Fruit fly (Drosophila melanogaster) whole organism, wandering third instar larva: Measurements from ENCODE around the gene ergic53.

Experiments used
- Abd-B ChIP-seq: fragments of >200 bp; optimal IDR thresholded peaks from 2 replicates; lab custom pipeline; 2017; ENCODE audit warnings: missing biosample characterization, missing genetic modification characterization
- CG32264 ChIP-seq: fragments of 200-800 bp; sonication (Bioruptor generic); optimal IDR thresholded peaks from 2 replicates; lab custom pipeline; 2016; ENCODE audit warnings: missing biosample characterization, missing genetic modification characterization
- CG9705 ChIP-seq: fragments of 200-800 bp; sonication (Bioruptor generic); optimal IDR thresholded peaks from 2 replicates; lab custom pipeline; 2018; ENCODE audit warnings: missing biosample characterization, mild to moderate bottlenecking, missing genetic modification characterization
- CrebA ChIP-seq: fragments of 200-800 bp; sonication (Bioruptor generic); optimal IDR thresholded peaks from 2 replicates; lab custom pipeline; 2016; ENCODE audit warnings: missing biosample characterization, mild to moderate bottlenecking, missing genetic modification characterization, borderline replicate concordance
- Dfd ChIP-seq: fragments of >200 bp; optimal IDR thresholded peaks from 2 replicates; lab custom pipeline; 2017; ENCODE audit warnings: missing biosample characterization, missing genetic modification characterization
- Dif ChIP-seq: fragments of 200-275, 200-300 bp; sonication (Bioruptor generic); optimal IDR thresholded peaks from 2 replicates; lab custom pipeline; 2018; ENCODE audit warnings: missing biosample characterization, missing genetic modification characterization; ENCODE audit not compliant: partially characterized antibody
- GATAd ChIP-seq: sonication (Bioruptor generic); optimal IDR thresholded peaks from 2 replicates; lab custom pipeline; 2016; ENCODE audit warnings: missing biosample characterization, missing genetic modification characterization
- HLH106 ChIP-seq: fragments of 200-800 bp; optimal IDR thresholded peaks from 3 replicates; lab custom pipeline; 2019; ENCODE audit warnings: missing biosample characterization, mild to moderate bottlenecking, missing genetic modification characterization, moderate library complexity
- Hnf4 ChIP-seq: fragments of 200-800 bp; sonication (Bioruptor generic); optimal IDR thresholded peaks from 2 replicates; lab custom pipeline; 2016; ENCODE audit warnings: missing biosample characterization, mild to moderate bottlenecking, missing genetic modification characterization
- Hr78 ChIP-seq: fragments of >200 bp; optimal IDR thresholded peaks from 2 replicates; lab custom pipeline; 2017; ENCODE audit warnings: missing biosample characterization, missing genetic modification characterization
- Hr83 ChIP-seq: fragments of 200-300 bp; sonication (Bioruptor generic); optimal IDR thresholded peaks from 2 replicates; lab custom pipeline; 2016; ENCODE audit warnings: missing biosample characterization, mild to moderate bottlenecking, missing genetic modification characterization, moderate library complexity; ENCODE audit not compliant: poor library complexity, severe bottlenecking
- Jra ChIP-seq: sonication (Bioruptor generic); optimal IDR thresholded peaks from 2 replicates; lab custom pipeline; 2016; ENCODE audit warnings: missing biosample characterization, missing genetic modification characterization
- Mio ChIP-seq: sonication (Bioruptor generic); optimal IDR thresholded peaks from 2 replicates; lab custom pipeline; 2016; ENCODE audit warnings: missing biosample characterization, missing genetic modification characterization
- Myc ChIP-seq: fragments of >200 bp; optimal IDR thresholded peaks from 2 replicates; lab custom pipeline; 2017
- N ChIP-seq: fragments of >200 bp; optimal IDR thresholded peaks from 2 replicates; lab custom pipeline; 2018; ENCODE audit warnings: missing biosample characterization, missing external identifiers, missing genetic modification characterization
- OdsH ChIP-seq: fragments of 200-800 bp; sonication (Bioruptor generic); optimal IDR thresholded peaks from 2 replicates; lab custom pipeline; 2016; ENCODE audit warnings: missing biosample characterization, mild to moderate bottlenecking, missing genetic modification characterization
- Rel ChIP-seq, 2 experiments: fragments of 200-800 bp; sonication (Bioruptor generic) in 1 of 2; optimal IDR thresholded peaks; 2 replicates in 1 of 2; 3 replicates in 1 of 2; lab custom pipeline; 2016 to 2019; ENCODE audit warnings: mild to moderate bottlenecking in 2 of 2, missing biosample characterization in 2 of 2, missing genetic modification characterization in 2 of 2, moderate library complexity in 1 of 2
- Sp1 ChIP-seq: fragments of 200-800 bp; sonication (Bioruptor generic); optimal IDR thresholded peaks from 3 replicates; lab custom pipeline; 2019; ENCODE audit warnings: missing biosample characterization, mild to moderate bottlenecking, missing genetic modification characterization, moderate library complexity
- Vsx2 ChIP-seq: fragments of 200-300, 225-300 bp; sonication (Bioruptor generic); optimal IDR thresholded peaks from 2 replicates; lab custom pipeline; 2018; ENCODE audit warnings: missing biosample characterization, missing genetic modification characterization; ENCODE audit not compliant: partially characterized antibody
- br ChIP-seq: fragments of 200-800 bp; sonication (Bioruptor generic); optimal IDR thresholded peaks from 2 replicates; lab custom pipeline; 2016; ENCODE audit warnings: missing biosample characterization, missing genetic modification characterization
- brk ChIP-seq: fragments of 200-800 bp; sonication (Bioruptor generic); optimal IDR thresholded peaks from 2 replicates; lab custom pipeline; 2016; ENCODE audit warnings: missing biosample characterization, mild to moderate bottlenecking, missing genetic modification characterization
- dl ChIP-seq, 2 experiments: fragments of 175-275, 200-275 bp in 1 of 2; fragments of 200-275 bp in 1 of 2; sonication (Bioruptor generic); optimal IDR thresholded peaks; lab custom pipeline; 2018; ENCODE audit warnings: mild to moderate bottlenecking in 2 of 2, missing biosample characterization in 2 of 2, missing genetic modification characterization in 2 of 2, moderate library complexity in 2 of 2; ENCODE audit not compliant: partially characterized antibody in 2 of 2, insufficient read depth in 1 of 2
- dmrt93B ChIP-seq: fragments of 200-800 bp; sonication (Bioruptor generic); optimal IDR thresholded peaks from 2 replicates; lab custom pipeline; 2018; ENCODE audit warnings: missing biosample characterization, mild to moderate bottlenecking, missing genetic modification characterization
- dsf ChIP-seq: sonication (Bioruptor generic); optimal IDR thresholded peaks from 2 replicates; lab custom pipeline; 2016; ENCODE audit warnings: missing biosample characterization, missing genetic modification characterization, borderline replicate concordance
- ey ChIP-seq: fragments of 200-800 bp; sonication (Bioruptor generic); optimal IDR thresholded peaks from 2 replicates; lab custom pipeline; 2016; ENCODE audit warnings: missing biosample characterization, missing genetic modification characterization
- foxo ChIP-seq, 2 experiments: fragments of 200-800 bp; sonication (Bioruptor generic); optimal IDR thresholded peaks; 2 replicates in 1 of 2; 3 replicates in 1 of 2; lab custom pipeline; 2016 to 2017; ENCODE audit warnings: missing biosample characterization in 2 of 2, missing genetic modification characterization in 2 of 2
- fru ChIP-seq: fragments of 200-800 bp; sonication (Bioruptor generic); optimal IDR thresholded peaks from 3 replicates; lab custom pipeline; 2016; ENCODE audit warnings: missing biosample characterization, mild to moderate bottlenecking, missing genetic modification characterization
- h ChIP-seq: fragments of 200-800 bp; sonication (Bioruptor generic); optimal IDR thresholded peaks from 3 replicates; lab custom pipeline; 2016; ENCODE audit warnings: missing biosample characterization, mild to moderate bottlenecking, missing genetic modification characterization
- jim ChIP-seq: fragments of 175-275, 200-325 bp; sonication (Bioruptor generic); optimal IDR thresholded peaks from 2 replicates; lab custom pipeline; 2016; ENCODE audit warnings: missing biosample characterization, mild to moderate bottlenecking, missing genetic modification characterization
- lola ChIP-seq: fragments of >200 bp; optimal IDR thresholded peaks from 2 replicates; lab custom pipeline; 2017; ENCODE audit warnings: missing biosample characterization, missing genetic modification characterization
- pan ChIP-seq: fragments of >200 bp; optimal IDR thresholded peaks from 2 replicates; lab custom pipeline; 2017
- psq ChIP-seq: fragments of 200-800 bp; sonication (Bioruptor generic); optimal IDR thresholded peaks from 3 replicates; lab custom pipeline; 2017; ENCODE audit warnings: missing biosample characterization, mild to moderate bottlenecking, missing genetic modification characterization, moderate library complexity
- rgr ChIP-seq: fragments of 200-800 bp; sonication (Bioruptor generic); optimal IDR thresholded peaks from 3 replicates; lab custom pipeline; 2016; ENCODE audit warnings: missing biosample characterization, mild to moderate bottlenecking, missing genetic modification characterization
- sage ChIP-seq: fragments of 200-800 bp; sonication (Bioruptor generic); optimal IDR thresholded peaks from 2 replicates; lab custom pipeline; 2016; ENCODE audit warnings: missing biosample characterization, mild to moderate bottlenecking, missing genetic modification characterization
- sv ChIP-seq: fragments of 200-800 bp; sonication (Bioruptor generic); optimal IDR thresholded peaks from 3 replicates; lab custom pipeline; 2016; ENCODE audit warnings: missing biosample characterization, missing genetic modification characterization
- tai ChIP-seq: sonication (Bioruptor generic); optimal IDR thresholded peaks from 2 replicates; lab custom pipeline; 2016; ENCODE audit warnings: missing biosample characterization, missing genetic modification characterization
- usp ChIP-seq: fragments of >200 bp; optimal IDR thresholded peaks from 2 replicates; lab custom pipeline; 2017; ENCODE audit warnings: missing biosample characterization, missing genetic modification characterization
- woc ChIP-seq: sonication (Bioruptor generic); optimal IDR thresholded peaks from 2 replicates; lab custom pipeline; 2016; ENCODE audit warnings: missing biosample characterization, mild to moderate bottlenecking, missing genetic modification characterization

The ergic53 gene

dm6 chr3L:8545473-8545872 is 10.7 kb downstream of the ergic53 start:
- TF ChIP-seq GATAd (GFP tag; lab: Kevin White, UChicago) = no peak
- TF ChIP-seq Rel (GFP tag; optimal IDR thresholded peaks at IDR 0.05; lab: Kevin White, UChicago) = no peak
- peak; percentile 45 for TF ChIP-seq Rel (tag; optimal IDR thresholded peaks at IDR 0.05; lab: Kevin White, UChicago)
- no peak for TF ChIP-seq pan (lab: Kevin White, UChicago)
- peak; percentile 3 for TF ChIP-seq h
- no peak for TF ChIP-seq Dif (GFP tag; lab: Kevin White, UChicago)
- no peak for TF ChIP-seq Dfd (GFP tag; lab: Kevin White, UChicago)
- no peak for TF ChIP-seq HLH106 (tag; lab: Kevin White, UChicago)

- peak in 1 of 2 experiments; percentile 25 for TF ChIP-seq foxo (GFP tag; optimal IDR thresholded peaks at IDR 0.05; lab: Kevin White, UChicago)
- TF ChIP-seq lola (GFP tag; lab: Kevin White, UChicago) = no peak
- TF ChIP-seq tai (GFP tag; lab: Kevin White, UChicago) = peak; percentile 4
- no peak for TF ChIP-seq OdsH (GFP tag; lab: Kevin White, UChicago)
- peak; percentile 48 for TF ChIP-seq CrebA (GFP tag; lab: Kevin White, UChicago)
- peak; percentile 99 for TF ChIP-seq Dif (GFP tag; lab: Kevin White, UChicago)
- TF ChIP-seq sage = peak; percentile 41
- no peak for TF ChIP-seq ey (GFP tag; lab: Kevin White, UChicago)
- TF ChIP-seq jim = peak; percentile 47
- no peak for TF ChIP-seq CG9705 (GFP tag; lab: Kevin White, UChicago)
- no peak for TF ChIP-seq Hnf4 (GFP tag; lab: Kevin White, UChicago)
- no peak for TF ChIP-seq Mio
- no peak for TF ChIP-seq Hr78 (GFP tag; lab: Kevin White, UChicago)
- TF ChIP-seq psq (GFP tag; lab: Kevin White, UChicago) = peak; percentile 81
- peak; percentile 41 for TF ChIP-seq CG32264
- peak; percentile 91 for TF ChIP-seq Vsx2 (GFP tag; lab: Kevin White, UChicago)
- TF ChIP-seq Hr83 = peak; percentile 66
- TF ChIP-seq fru = peak; percentile 47
- TF ChIP-seq rgr = peak; percentile 49
- TF ChIP-seq GATAd (GFP tag; lab: Kevin White, UChicago) = no peak
- TF ChIP-seq Rel (GFP tag; optimal IDR thresholded peaks at IDR 0.05; lab: Kevin White, UChicago) = peak; percentile 62
- TF ChIP-seq Rel (tag; optimal IDR thresholded peaks at IDR 0.05; lab: Kevin White, UChicago) = peak; percentile 28
- TF ChIP-seq Myc (lab: Kevin White, UChicago) = no peak
- peak; percentile 48 for TF ChIP-seq Sp1 (GFP tag; lab: Kevin White, UChicago)
- TF ChIP-seq pan (lab: Kevin White, UChicago) = no peak
- no peak for TF ChIP-seq HLH106 (tag; lab: Kevin White, UChicago)
- TF ChIP-seq N (GFP tag; lab: Kevin White, UChicago) = no peak
- no peak for TF ChIP-seq dsf (GFP tag; lab: Kevin White, UChicago)
- TF ChIP-seq woc = no peak
- TF ChIP-seq h = peak; percentile 71
- TF ChIP-seq dmrt93B (GFP tag; lab: Kevin White, UChicago) = no peak
- TF ChIP-seq Dfd (GFP tag; lab: Kevin White, UChicago) = no peak
- peak; percentile 98 to 99 for TF ChIP-seq dl (GFP tag; optimal IDR thresholded peaks at IDR 0.05; lab: Kevin White, UChicago; ENCODE audit: insufficient read depth in 1 of 2, partially characterized antibody in 2 of 2)
- no peak for TF ChIP-seq Abd-B (GFP tag; lab: Kevin White, UChicago)
- no peak for TF ChIP-seq usp (GFP tag; lab: Kevin White, UChicago)
- TF ChIP-seq brk (GFP tag; lab: Kevin White, UChicago) = no peak
- TF ChIP-seq br (GFP tag; lab: Kevin White, UChicago) = peak; percentile 57
- TF ChIP-seq Jra (GFP tag; lab: Kevin White, UChicago) = peak; percentile 79
- TF ChIP-seq sv = no peak
These were observed 11.6 kb downstream of the ergic53 start for dm6 chr3L:8546355-8546771.
